Worm (Caenorhabditis elegans) whole organism, young adult: ENCODE measurements around the gene C08B6.14.

Source experiments
- B0261.1 ChIP-seq: sonication (generic microtip); optimal IDR thresholded peaks from 2 replicates; lab custom pipeline; 2016; ENCODE audit warnings: mild to moderate bottlenecking, missing genetic modification characterization, moderate library complexity, missing compliant biosample characterization
- C06A6.2 ChIP-seq: fragments of 200-800 bp; sonication (Bioruptor generic); conservative IDR thresholded peaks from 2 replicates; pipeline ENCODE4 v1.3.6; 2022; ENCODE audit warnings: missing genetic modification characterization, missing compliant biosample characterization
- C17E4.6 ChIP-seq: fragments of 200-800 bp; sonication (Bioruptor generic); IDR thresholded peaks from 2 replicates; pipeline ENCODE4 v1.3.6; 2022; ENCODE audit warnings: missing genetic modification reagents, missing genetic modification characterization, missing compliant biosample characterization
- D2030.7 ChIP-seq: fragments of 200-800 bp; sonication (Bioruptor generic); IDR thresholded peaks from 2 replicates; pipeline ENCODE4 v1.3.6; 2022; ENCODE audit warnings: missing genetic modification reagents, missing genetic modification characterization, missing compliant biosample characterization
- F22D6.2 ChIP-seq: sonication (generic microtip); optimal IDR thresholded peaks from 2 replicates; lab custom pipeline; 2016; ENCODE audit warnings: mild to moderate bottlenecking, missing genetic modification characterization, missing compliant biosample characterization
- F23B12.7 ChIP-seq: sonication (generic microtip); optimal IDR thresholded peaks from 2 replicates; lab custom pipeline; 2017; ENCODE audit warnings: missing genetic modification characterization, mild to moderate bottlenecking, missing compliant biosample characterization, antibody characterized with exemption, moderate library complexity; ENCODE audit not compliant: insufficient read depth
- F37B4.10 ChIP-seq: fragments of 200-800 bp; sonication (Bioruptor generic); IDR thresholded peaks from 2 replicates; pipeline ENCODE4 v1.3.6; 2022; ENCODE audit warnings: missing genetic modification characterization, missing compliant biosample characterization
- T26A5.8 ChIP-seq: sonication (generic microtip); optimal IDR thresholded peaks from 2 replicates; lab custom pipeline; 2016; ENCODE audit warnings: missing genetic modification characterization, missing compliant biosample characterization
- Y95B8A.8 ChIP-seq: fragments of 200-800 bp; sonication (Bioruptor generic); IDR thresholded peaks from 2 replicates; pipeline ENCODE4 v1.3.6; 2022; ENCODE audit warnings: missing genetic modification reagents, missing genetic modification characterization, missing compliant biosample characterization
- ZK185.1 ChIP-seq: sonication (generic microtip); optimal IDR thresholded peaks from 2 replicates; lab custom pipeline; 2016; ENCODE audit warnings: mild to moderate bottlenecking, missing genetic modification characterization, missing compliant biosample characterization; ENCODE audit not compliant: poor library complexity, severe bottlenecking
- aptf-3 ChIP-seq: fragments of 200-800 bp; sonication (Bioruptor generic); IDR thresholded peaks from 2 replicates; pipeline ENCODE4 v1.3.6; 2022; ENCODE audit warnings: missing genetic modification characterization, missing compliant biosample characterization
- attf-3 ChIP-seq: fragments of 200-800 bp; sonication (Bioruptor generic); conservative IDR thresholded peaks from 2 replicates; pipeline ENCODE4 v1.3.6; 2022; ENCODE audit warnings: missing genetic modification reagents, missing genetic modification characterization, missing compliant biosample characterization
- attf-5 ChIP-seq: fragments of 200-800 bp; sonication (Bioruptor generic); optimal IDR thresholded peaks from 2 replicates; lab custom pipeline; 2018; ENCODE audit warnings: mild to moderate bottlenecking, missing genetic modification characterization, missing compliant biosample characterization
- bed-2 ChIP-seq: fragments of 200-800 bp; sonication (Bioruptor generic); IDR thresholded peaks from 2 replicates; pipeline ENCODE4 v1.3.6; 2022; ENCODE audit warnings: missing genetic modification reagents, missing genetic modification characterization, missing compliant biosample characterization
- ceh-58 ChIP-seq: fragments of 200-800 bp; sonication (Bioruptor generic); IDR thresholded peaks from 2 replicates; pipeline ENCODE4 v1.3.6; 2022; ENCODE audit warnings: missing genetic modification characterization, missing compliant biosample characterization
- dpff-1 ChIP-seq: sonication (generic microtip); optimal IDR thresholded peaks from 2 replicates; lab custom pipeline; 2017; ENCODE audit warnings: mild to moderate bottlenecking, missing genetic modification characterization, missing compliant biosample characterization
- egrh-3 ChIP-seq: fragments of 200-800 bp; sonication (Bioruptor generic); IDR thresholded peaks from 2 replicates; pipeline ENCODE4 v1.3.6; 2022; ENCODE audit warnings: missing genetic modification reagents, missing genetic modification characterization, missing compliant biosample characterization
- hlh-12 ChIP-seq: sonication (generic microtip); optimal IDR thresholded peaks from 2 replicates; lab custom pipeline; 2016; ENCODE audit warnings: missing genetic modification characterization, missing compliant biosample characterization
- hmg-20 ChIP-seq: fragments of 200-800 bp; sonication (Bioruptor generic); IDR thresholded peaks from 2 replicates; pipeline ENCODE4 v1.3.6; 2022; ENCODE audit warnings: missing genetic modification reagents, missing genetic modification characterization, missing compliant biosample characterization
- hrde-1 ChIP-seq: sonication (generic microtip); optimal IDR thresholded peaks from 2 replicates; lab custom pipeline; 2016; ENCODE audit warnings: missing genetic modification characterization, mild to moderate bottlenecking, missing compliant biosample characterization, moderate library complexity, missing genotype, missing genetic modification reagents, borderline replicate concordance
- lag-1 ChIP-seq: fragments of 200-800 bp; sonication (Bioruptor generic); IDR thresholded peaks from 2 replicates; pipeline ENCODE4 v1.3.6; 2022; ENCODE audit warnings: missing genetic modification reagents, missing genetic modification characterization, missing compliant biosample characterization
- lin-40 ChIP-seq: sonication (generic microtip); optimal IDR thresholded peaks from 2 replicates; lab custom pipeline; 2016; ENCODE audit warnings: missing genetic modification characterization, mild to moderate bottlenecking, missing compliant biosample characterization, missing genotype, missing genetic modification reagents
- madf-6 ChIP-seq: fragments of 200-800 bp; sonication (Bioruptor generic); IDR thresholded peaks from 2 replicates; pipeline ENCODE4 v1.3.6; 2022; ENCODE audit warnings: missing genetic modification reagents, missing genetic modification characterization, missing compliant biosample characterization
- pbrm-1 ChIP-seq: fragments of 200-800 bp; sonication (Bioruptor generic); IDR thresholded peaks from 2 replicates; pipeline ENCODE4 v1.3.6; 2022; ENCODE audit warnings: missing genetic modification reagents, missing genetic modification characterization, missing compliant biosample characterization
- rpc-1 ChIP-seq, 2 experiments: fragments of 150-350 bp in 1 of 2; sonication (generic microtip) in 1 of 2; optimal IDR thresholded peaks; 2 replicates each; lab custom pipeline; 2014 to 2018; ENCODE audit warnings: missing biosample characterization in 1 of 2, missing genetic modification characterization in 1 of 2, missing genetic modification reagents in 1 of 2, missing genotype in 1 of 2
- sea-2 ChIP-seq: fragments of 200-800 bp; sonication (Bioruptor generic); IDR thresholded peaks from 2 replicates; pipeline ENCODE4 v1.3.6; 2022; ENCODE audit warnings: missing genetic modification characterization, missing compliant biosample characterization
- snpc-1.3 ChIP-seq: sonication (generic microtip); optimal IDR thresholded peaks from 2 replicates; lab custom pipeline; 2017; ENCODE audit warnings: missing genetic modification characterization, mild to moderate bottlenecking, missing compliant biosample characterization, antibody characterized with exemption, moderate library complexity, missing genotype, missing genetic modification reagents; ENCODE audit not compliant: insufficient read depth
- somi-1 ChIP-seq: fragments of 200-800 bp; sonication (Bioruptor generic); optimal IDR thresholded peaks from 2 replicates; lab custom pipeline; 2018; ENCODE audit warnings: mild to moderate bottlenecking, missing genetic modification characterization, missing compliant biosample characterization
- tbx-9 ChIP-seq: sonication (generic microtip); optimal IDR thresholded peaks from 2 replicates; lab custom pipeline; 2016; ENCODE audit warnings: borderline replicate concordance, missing genetic modification characterization, inconsistent platforms, missing compliant biosample characterization
- unc-130 ChIP-seq: sonication (generic microtip); optimal IDR thresholded peaks from 2 replicates; lab custom pipeline; 2016; ENCODE audit warnings: missing genetic modification reagents, missing genetic modification characterization, missing compliant biosample characterization
- zfh-2 ChIP-seq: fragments of 200-800 bp; sonication (Bioruptor generic); conservative IDR thresholded peaks from 2 replicates; pipeline ENCODE4 v1.3.6; 2022; ENCODE audit warnings: missing genetic modification reagents, missing genetic modification characterization, missing compliant biosample characterization
- zim-3 ChIP-seq: sonication (generic microtip); optimal IDR thresholded peaks from 2 replicates; lab custom pipeline; 2017; ENCODE audit warnings: mild to moderate bottlenecking, missing genetic modification characterization, moderate library complexity, missing compliant biosample characterization
- ztf-18 ChIP-seq: sonication (generic microtip); optimal IDR thresholded peaks from 2 replicates; lab custom pipeline; 2016; ENCODE audit warnings: missing genotype, mild to moderate bottlenecking, missing genetic modification characterization, missing compliant biosample characterization

Gene C08B6.14

DNA sequence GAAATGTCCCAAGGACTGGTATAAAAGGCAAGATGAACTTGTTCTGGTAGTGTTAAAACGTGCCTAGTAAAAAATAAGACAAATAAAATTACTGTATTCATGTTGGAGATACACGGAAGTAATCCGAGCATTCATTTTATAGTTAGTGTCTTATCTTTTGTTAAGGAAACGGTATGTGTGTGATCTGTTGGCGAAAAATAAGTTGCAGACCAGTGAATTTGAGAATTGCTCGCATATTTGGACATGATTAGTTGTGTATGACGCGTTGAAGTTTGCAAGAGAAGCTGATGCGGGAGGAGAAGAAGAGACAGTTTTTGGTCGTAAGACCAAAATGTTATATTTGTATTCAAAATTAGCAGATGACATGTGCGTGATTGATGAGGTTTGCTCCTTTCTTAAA, at the start of gene C08B6.14:
Gene C08B6.14, minus strand, starts transcription at position 101 of the 400 bp plus-strand sequence.
- TF ChIP-seq C06A6.2 (GFP tag; lab: Robert Waterston, UW) (no peak), dpff-1 (tag; lab: Kevin White, UChicago) (no peak), madf-6 (GFP tag; lab: Robert Waterston, UW) (no peak), lag-1 (GFP tag; lab: Robert Waterston, UW) (no peak), T26A5.8 (tag; lab: Kevin White, UChicago) (no peak), D2030.7 (GFP tag; lab: Robert Waterston, UW) (no peak), attf-3 (no peak), pbrm-1 (GFP tag; lab: Robert Waterston, UW) (no peak), sea-2 (GFP tag; lab: Robert Waterston, UW) (no peak), C17E4.6 (GFP tag; lab: Robert Waterston, UW) (no peak), hlh-12 (tag; lab: Kevin White, UChicago) (no peak)

DNA sequence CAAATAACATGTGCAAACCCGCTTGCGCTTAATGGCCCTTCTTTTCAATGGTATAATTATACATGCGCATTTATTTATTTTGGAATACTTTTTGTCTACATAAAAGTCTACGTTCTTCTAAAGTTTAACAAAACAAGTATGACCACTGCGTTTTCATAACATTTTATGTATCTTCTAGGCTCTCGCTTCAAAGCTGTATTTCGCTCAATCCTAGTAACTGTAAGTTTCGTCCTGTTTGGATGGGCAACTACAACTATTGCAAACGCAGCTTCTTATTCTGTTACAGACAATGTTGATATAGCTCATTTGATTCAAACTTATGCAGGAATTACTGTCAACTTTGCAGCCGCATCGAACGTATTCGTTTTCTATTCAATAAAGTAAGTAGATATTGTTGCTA, 47.9 kb upstream of the C08B6.14 start, which contains the start of gene srsx-27:
Gene srsx-27, plus strand, starts transcription at position 301 of the 400 bp plus-strand sequence.
- TF ChIP-seq lin-40: no peak
- no peak for TF ChIP-seq hmg-20
- no peak for TF ChIP-seq ceh-58
- TF ChIP-seq somi-1 (GFP tag; lab: Kevin White, UChicago): no peak
- no peak for TF ChIP-seq dpff-1 (tag; lab: Kevin White, UChicago)
- TF ChIP-seq attf-5 (GFP tag; lab: Kevin White, UChicago): no peak
- no peak for TF ChIP-seq B0261.1 (tag; lab: Kevin White, UChicago)

DNA sequence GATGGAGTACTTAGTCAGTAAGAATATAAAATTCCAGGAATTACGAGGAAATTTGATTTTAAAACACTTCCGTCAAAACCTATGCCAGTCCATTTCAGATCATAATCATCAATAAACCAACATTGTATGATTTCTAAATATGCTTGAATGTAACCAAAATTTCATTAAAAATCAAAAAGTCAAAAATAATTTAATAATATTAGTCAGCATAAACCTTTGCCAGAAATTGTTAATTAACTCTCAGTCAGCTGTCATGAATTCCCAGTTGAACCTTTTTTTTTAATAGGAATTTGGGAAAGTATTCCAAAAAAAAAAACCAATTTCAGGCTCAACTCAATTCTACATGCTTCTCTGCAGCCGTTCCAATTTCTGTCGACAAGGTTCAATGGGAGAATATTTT, 46.5 kb upstream of the C08B6.14 start, which contains the start of gene srsx-26:
Gene srsx-26, plus strand, starts transcription at position 301 of the 400 bp plus-strand sequence.
- TF ChIP-seq snpc-1.3 (no peak), F22D6.2 (tag; lab: Kevin White, UChicago) (no peak), ZK185.1 (no peak), somi-1 (GFP tag; lab: Kevin White, UChicago) (no peak), hmg-20 (no peak), lag-1 (GFP tag; lab: Robert Waterston, UW) (no peak), hrde-1 (no peak), ztf-18 (tag; lab: Kevin White, UChicago) (no peak)
- TF ChIP-seq, all 124 proteins: peak for 0

DNA sequence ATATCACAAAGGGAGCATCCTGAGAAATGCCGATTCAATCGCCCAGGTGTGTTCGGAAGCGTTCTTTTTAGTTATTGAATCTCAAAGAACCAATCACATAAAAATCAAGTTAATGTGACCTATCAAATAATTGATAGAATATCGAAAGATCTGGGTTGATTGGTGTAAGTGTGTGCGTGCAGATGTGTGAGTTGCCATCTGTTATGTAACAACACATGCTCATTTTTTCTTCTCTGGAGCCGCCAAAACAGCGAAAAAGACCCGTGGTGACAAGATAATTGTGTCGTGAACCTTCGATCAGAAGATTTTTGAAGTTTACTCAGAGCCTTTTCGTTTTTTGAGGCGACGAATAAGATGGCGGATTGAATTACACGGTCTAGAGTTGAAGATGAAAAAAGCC, 45.0 kb upstream of the C08B6.14 start:
- TF ChIP-seq aptf-3 (GFP tag; lab: Robert Waterston, UW) (no peak), Y95B8A.8 (GFP tag; lab: Robert Waterston, UW) (no peak), zfh-2 (GFP tag; lab: Robert Waterston, UW) (no peak), C06A6.2 (GFP tag; lab: Robert Waterston, UW) (no peak), F23B12.7 (tag; lab: Kevin White, UChicago) (no peak), unc-130 (no peak), rpc-1 (optimal IDR thresholded peaks at IDR 0.05; lab: Kevin White, UChicago) (no peak), rpc-1 (tag; optimal IDR thresholded peaks at IDR 0.05; lab: Kevin White, UChicago) (no peak), egrh-3 (GFP tag; lab: Robert Waterston, UW) (no peak), lag-1 (GFP tag; lab: Robert Waterston, UW) (no peak), tbx-9 (tag; lab: Kevin White, UChicago) (no peak), bed-2 (no peak), D2030.7 (GFP tag; lab: Robert Waterston, UW) (no peak), madf-6 (GFP tag; lab: Robert Waterston, UW) (no peak), zim-3 (tag; lab: Kevin White, UChicago) (no peak), F37B4.10 (no peak)
